Fruit fly (Drosophila melanogaster) whole organism, adult: ENCODE data around the gene sowah.

Experiments
- CG11617 ChIP-seq: fragments of 200-800 bp; sonication (Bioruptor generic); optimal IDR thresholded peaks from 2 replicates; lab custom pipeline; 2017; ENCODE audit warnings: mild to moderate bottlenecking, missing biosample characterization, missing genetic modification reagents, missing genetic modification characterization
- CG12768 ChIP-seq: fragments of 200-800 bp; sonication (Bioruptor generic); optimal IDR thresholded peaks from 2 replicates; lab custom pipeline; 2017; ENCODE audit warnings: missing biosample characterization, missing genetic modification characterization, mild to moderate bottlenecking, moderate library complexity, missing genetic modification reagents
- CG14711 ChIP-seq: fragments of 200-800 bp; sonication (Bioruptor generic); optimal IDR thresholded peaks from 2 replicates; lab custom pipeline; 2018; ENCODE audit warnings: missing biosample characterization, mild to moderate bottlenecking, missing genetic modification characterization, moderate library complexity
- CG1620 ChIP-seq: fragments of 200-800 bp; sonication (Bioruptor generic); optimal IDR thresholded peaks from 2 replicates; lab custom pipeline; 2016; ENCODE audit warnings: missing biosample characterization, missing genetic modification characterization
- CG33017 ChIP-seq: fragments of 200-800 bp; sonication (Bioruptor generic); optimal IDR thresholded peaks from 2 replicates; lab custom pipeline; 2018; ENCODE audit warnings: missing biosample characterization, mild to moderate bottlenecking, missing genetic modification characterization, moderate library complexity
- CG5204 ChIP-seq: fragments of 200-800 bp; sonication (Bioruptor generic); optimal IDR thresholded peaks from 2 replicates; lab custom pipeline; 2016; ENCODE audit warnings: missing biosample characterization, missing genetic modification characterization
- CG7045 ChIP-seq: fragments of 200-800 bp; sonication (Bioruptor generic); optimal IDR thresholded peaks from 2 replicates; lab custom pipeline; 2017; ENCODE audit warnings: missing biosample characterization, mild to moderate bottlenecking, missing genetic modification characterization
- CG7101 ChIP-seq: fragments of 200-800 bp; sonication (Bioruptor generic); optimal IDR thresholded peaks from 2 replicates; lab custom pipeline; 2018; ENCODE audit warnings: missing biosample characterization, mild to moderate bottlenecking, missing genetic modification characterization, moderate library complexity
- Clk ChIP-seq: fragments of 200-800 bp; sonication (Bioruptor generic); optimal IDR thresholded peaks from 2 replicates; lab custom pipeline; 2017; ENCODE audit warnings: missing biosample characterization, missing genetic modification characterization
- Crg-1 ChIP-seq: fragments of 200-800 bp; sonication (Bioruptor generic); optimal IDR thresholded peaks from 2 replicates; lab custom pipeline; 2016; ENCODE audit warnings: missing biosample characterization, missing genetic modification characterization
- Hr96 ChIP-seq: fragments of 200-800 bp; sonication (Bioruptor generic); optimal IDR thresholded peaks from 2 replicates; lab custom pipeline; 2016; ENCODE audit warnings: missing biosample characterization, missing genetic modification characterization
- Mnt ChIP-seq: fragments of 200-800 bp; sonication (Bioruptor generic); optimal IDR thresholded peaks from 2 replicates; lab custom pipeline; 2016; ENCODE audit warnings: missing biosample characterization, mild to moderate bottlenecking, missing genetic modification characterization
- bab1 ChIP-seq: fragments of 200-800 bp; sonication (Bioruptor generic); optimal IDR thresholded peaks from 3 replicates; lab custom pipeline; 2019; ENCODE audit warnings: missing biosample characterization, mild to moderate bottlenecking, missing genetic modification characterization, moderate library complexity
- cic ChIP-seq: fragments of 200-800 bp; sonication (Bioruptor generic); optimal IDR thresholded peaks from 2 replicates; lab custom pipeline; 2017; ENCODE audit warnings: missing biosample characterization, mild to moderate bottlenecking, missing genetic modification characterization, moderate library complexity
- cnc ChIP-seq, 2 experiments: fragments of >200 bp; optimal IDR thresholded peaks; 2 replicates each; lab custom pipeline; 2017
- kay ChIP-seq: fragments of 200-800 bp; sonication (Bioruptor generic); peaks from one replicate; lab custom pipeline; 2016; ENCODE audit warnings: missing biosample characterization, missing genetic modification characterization, borderline replicate concordance
- ovo ChIP-seq: fragments of 200-800 bp; sonication (Bioruptor generic); optimal IDR thresholded peaks from 2 replicates; lab custom pipeline; 2016; ENCODE audit warnings: missing biosample characterization, missing genetic modification characterization
- pad ChIP-seq: fragments of 200-800 bp; sonication (Bioruptor generic); optimal IDR thresholded peaks from 3 replicates; lab custom pipeline; 2017; ENCODE audit warnings: missing biosample characterization, missing genetic modification characterization, mild to moderate bottlenecking, moderate library complexity, missing genetic modification reagents
- tj ChIP-seq: fragments of 200-800 bp; sonication (Bioruptor generic); optimal IDR thresholded peaks from 3 replicates; lab custom pipeline; 2017; ENCODE audit warnings: missing biosample characterization, mild to moderate bottlenecking, missing genetic modification characterization, moderate library complexity
- toe ChIP-seq: fragments of 200-800 bp; sonication (Bioruptor generic); optimal IDR thresholded peaks from 2 replicates; lab custom pipeline; 2016; ENCODE audit warnings: missing biosample characterization, missing genetic modification characterization

Gene sowah

dm6 chr3L:12588237-12588636, 15.9 kb upstream of the sowah start:
- TF ChIP-seq Crg-1 (GFP tag; lab: Kevin White, UChicago) (no peak), pad (GFP tag; lab: Kevin White, UChicago) (no peak), bab1 (GFP tag; lab: Kevin White, UChicago) (no peak), CG11617 (GFP tag; lab: Kevin White, UChicago) (no peak), CG7101 (tag; lab: Kevin White, UChicago) (no peak), CG12768 (GFP tag; lab: Kevin White, UChicago) (no peak), tj (GFP tag; lab: Kevin White, UChicago) (no peak), toe (no peak), Mnt (GFP tag; lab: Kevin White, UChicago) (no peak), CG14711 (tag; lab: Kevin White, UChicago) (no peak), CG33017 (tag; lab: Kevin White, UChicago) (no peak), cnc (optimal IDR thresholded peaks at IDR 0.05; lab: Kevin White, UChicago) (no peak), CG1620 (GFP tag; lab: Kevin White, UChicago) (no peak), Clk (GFP tag; lab: Kevin White, UChicago) (no peak), CG5204 (GFP tag; lab: Kevin White, UChicago) (no peak), cic (no peak), Hr96 (no peak), ovo (GFP tag; lab: Kevin White, UChicago) (no peak), CG7045 (no peak), kay (GFP tag; lab: Kevin White, UChicago) (no peak)

- TF ChIP-seq pad (GFP tag; lab: Kevin White, UChicago) (no peak), cnc (optimal IDR thresholded peaks at IDR 0.05; lab: Kevin White, UChicago) (no peak), bab1 (GFP tag; lab: Kevin White, UChicago) (no peak), Mnt (GFP tag; lab: Kevin White, UChicago) (no peak)
These were observed 15.0 kb upstream of the sowah start for dm6 chr3L:12587218-12587797.

dm6 chr3L:12585761-12586160, 13.4 kb upstream of the sowah start:
- TF ChIP-seq Clk (GFP tag; lab: Kevin White, UChicago): no peak
- TF ChIP-seq CG33017 (tag; lab: Kevin White, UChicago): no peak
- no peak for TF ChIP-seq bab1 (GFP tag; lab: Kevin White, UChicago)
- TF ChIP-seq ovo (GFP tag; lab: Kevin White, UChicago): no peak
- TF ChIP-seq CG7101 (tag; lab: Kevin White, UChicago): no peak
- no peak for TF ChIP-seq Hr96
- no peak for TF ChIP-seq tj (GFP tag; lab: Kevin White, UChicago)
- TF ChIP-seq Crg-1 (GFP tag; lab: Kevin White, UChicago): no peak
- TF ChIP-seq cnc (optimal IDR thresholded peaks at IDR 0.05; lab: Kevin White, UChicago): no peak
- TF ChIP-seq pad (GFP tag; lab: Kevin White, UChicago): no peak
- no peak for TF ChIP-seq cic
- TF ChIP-seq CG14711 (tag; lab: Kevin White, UChicago): no peak
- TF ChIP-seq CG7045: no peak
- no peak for TF ChIP-seq CG5204 (GFP tag; lab: Kevin White, UChicago)
- no peak for TF ChIP-seq CG1620 (GFP tag; lab: Kevin White, UChicago)
- no peak for TF ChIP-seq CG11617 (GFP tag; lab: Kevin White, UChicago)
- TF ChIP-seq Mnt (GFP tag; lab: Kevin White, UChicago): no peak

dm6 chr3L:12584977-12585376, 12.6 kb upstream of the sowah start:
- TF ChIP-seq CG5204 (GFP tag; lab: Kevin White, UChicago) (no peak), toe (no peak), ovo (GFP tag; lab: Kevin White, UChicago) (no peak)

dm6 chr3L:12580212-12580676, 7.9 kb upstream of the sowah start, which contains the start of gene ara:
TSS of gene ara (plus strand) at chr3L:12580672.
- TF ChIP-seq cic (no peak), pad (GFP tag; lab: Kevin White, UChicago) (peak; percentile 82)

- no peak for TF ChIP-seq Hr96
- TF ChIP-seq CG1620 (GFP tag; lab: Kevin White, UChicago): no peak
- no peak for TF ChIP-seq cic
- no peak for TF ChIP-seq CG5204 (GFP tag; lab: Kevin White, UChicago)
- no peak for TF ChIP-seq tj (GFP tag; lab: Kevin White, UChicago)
- TF ChIP-seq CG7101 (tag; lab: Kevin White, UChicago): no peak
- TF ChIP-seq kay (GFP tag; lab: Kevin White, UChicago): no peak
- no peak for TF ChIP-seq cnc (optimal IDR thresholded peaks at IDR 0.05; lab: Kevin White, UChicago)
- TF ChIP-seq Crg-1 (GFP tag; lab: Kevin White, UChicago): no peak
- no peak for TF ChIP-seq bab1 (GFP tag; lab: Kevin White, UChicago)
- TF ChIP-seq CG12768 (GFP tag; lab: Kevin White, UChicago): no peak
- TF ChIP-seq CG11617 (GFP tag; lab: Kevin White, UChicago): no peak
- no peak for TF ChIP-seq pad (GFP tag; lab: Kevin White, UChicago)
- no peak for TF ChIP-seq toe
- no peak for TF ChIP-seq CG33017 (tag; lab: Kevin White, UChicago)
- no peak for TF ChIP-seq CG7045
- no peak for TF ChIP-seq CG14711 (tag; lab: Kevin White, UChicago)
- TF ChIP-seq Mnt (GFP tag; lab: Kevin White, UChicago): no peak
- TF ChIP-seq Clk (GFP tag; lab: Kevin White, UChicago): no peak
These were observed 2.5 kb upstream of the sowah start for dm6 chr3L:12574867-12575266.
